Worm (Caenorhabditis elegans) whole organism, early embryonic: ENCODE data around the gene rrf-3.
A peak's percentile ranks its signal among the peaks of the same experiment; 100 is the strongest.

ENCODE experiments used
- B0310.2 ChIP-seq: sonication (generic microtip); optimal IDR thresholded peaks from 2 replicates; lab custom pipeline; 2016; ENCODE audit warnings: mild to moderate bottlenecking, missing genetic modification characterization, missing compliant biosample characterization
- F13C5.2 ChIP-seq: sonication (generic microtip); optimal IDR thresholded peaks from 2 replicates; lab custom pipeline; 2017; ENCODE audit warnings: mild to moderate bottlenecking, missing genetic modification characterization, inconsistent platforms, missing compliant biosample characterization
- ama-1 ChIP-seq: fragments of 150-350 bp; optimal IDR thresholded peaks from 2 replicates; lab custom pipeline; 2014
- ets-7 ChIP-seq: sonication (generic microtip); optimal IDR thresholded peaks from 2 replicates; lab custom pipeline; 2016; ENCODE audit warnings: missing genotype, missing genetic modification characterization, missing compliant biosample characterization
- flt-1 ChIP-seq: fragments of 200-800 bp; sonication (Bioruptor generic); IDR thresholded peaks from 2 replicates; pipeline ENCODE4 v1.3.6; 2022; ENCODE audit warnings: missing genetic modification characterization, missing compliant biosample characterization
- hmbx-1 ChIP-seq: sonication (generic microtip); optimal IDR thresholded peaks from 2 replicates; lab custom pipeline; 2016; ENCODE audit warnings: mild to moderate bottlenecking, missing genetic modification characterization, missing compliant biosample characterization
- hmg-4 ChIP-seq: fragments of 200-800 bp; sonication (Bioruptor generic); optimal IDR thresholded peaks from 2 replicates; lab custom pipeline; 2018; ENCODE audit warnings: mild to moderate bottlenecking, missing genetic modification characterization, missing compliant biosample characterization
- pes-1 ChIP-seq: fragments of 200-800 bp; sonication (Bioruptor generic); IDR thresholded peaks from 2 replicates; pipeline ENCODE4 v1.3.6; 2022; ENCODE audit warnings: missing genetic modification reagents, missing genetic modification characterization, missing compliant biosample characterization
- scrt-1 ChIP-seq: fragments of 200-800 bp; sonication (Bioruptor generic); IDR thresholded peaks from 2 replicates; pipeline ENCODE4 v1.3.6; 2022; ENCODE audit warnings: missing genetic modification characterization, missing compliant biosample characterization
- sea-1 ChIP-seq: fragments of 200-800 bp; sonication (Bioruptor generic); conservative IDR thresholded peaks from 2 replicates; pipeline ENCODE4 v1.3.6; 2022; ENCODE audit warnings: missing genetic modification characterization, missing compliant biosample characterization
- tbx-11 ChIP-seq: fragments of 200-800 bp; sonication (Bioruptor generic); IDR thresholded peaks from 2 replicates; pipeline ENCODE4 v1.3.6; 2022; ENCODE audit warnings: missing genetic modification characterization, missing compliant biosample characterization
- tra-4 ChIP-seq: sonication (generic microtip); optimal IDR thresholded peaks from 2 replicates; lab custom pipeline; 2017; ENCODE audit warnings: missing genetic modification characterization, missing compliant biosample characterization

ce11 chrII:8126132-8126531 is 36.1 kb upstream of the rrf-3 start:
- no peak for TF ChIP-seq sea-1 (GFP tag; lab: Robert Waterston, UW)
- TF ChIP-seq scrt-1 (GFP tag; lab: Robert Waterston, UW) = no peak
- TF ChIP-seq tra-4 (tag; lab: Kevin White, UChicago) = no peak
- TF ChIP-seq ama-1 (lab: Kevin White, UChicago) = no peak
- peak; percentile 21 for TF ChIP-seq hmg-4 (GFP tag; lab: Kevin White, UChicago)
- TF ChIP-seq B0310.2 (tag; lab: Kevin White, UChicago) = no peak
- no peak for TF ChIP-seq flt-1 (GFP tag; lab: Robert Waterston, UW)
- no peak for TF ChIP-seq tbx-11 (GFP tag; lab: Robert Waterston, UW)
- no peak for TF ChIP-seq F13C5.2 (tag; lab: Kevin White, UChicago)
- no peak for TF ChIP-seq ets-7 (tag; lab: Kevin White, UChicago)
- TF ChIP-seq hmbx-1 (tag; lab: Kevin White, UChicago) = no peak
- TF ChIP-seq pes-1 (GFP tag; lab: Robert Waterston, UW) = peak; percentile 41; the same call in 1 of the 2 replicates
